Fruit fly (Drosophila melanogaster) whole organism, adult: ENCODE data around the gene Wbp2.

Experiments
- CG11617 ChIP-seq: fragments of 200-800 bp; sonication (Bioruptor generic); optimal IDR thresholded peaks from 2 replicates; lab custom pipeline; 2017; ENCODE audit warnings: mild to moderate bottlenecking, missing biosample characterization, missing genetic modification reagents, missing genetic modification characterization
- CG12768 ChIP-seq: fragments of 200-800 bp; sonication (Bioruptor generic); optimal IDR thresholded peaks from 2 replicates; lab custom pipeline; 2017; ENCODE audit warnings: missing biosample characterization, missing genetic modification characterization, mild to moderate bottlenecking, moderate library complexity, missing genetic modification reagents
- CG14711 ChIP-seq: fragments of 200-800 bp; sonication (Bioruptor generic); optimal IDR thresholded peaks from 2 replicates; lab custom pipeline; 2018; ENCODE audit warnings: missing biosample characterization, mild to moderate bottlenecking, missing genetic modification characterization, moderate library complexity
- CG1620 ChIP-seq: fragments of 200-800 bp; sonication (Bioruptor generic); optimal IDR thresholded peaks from 2 replicates; lab custom pipeline; 2016; ENCODE audit warnings: missing biosample characterization, missing genetic modification characterization
- CG33017 ChIP-seq: fragments of 200-800 bp; sonication (Bioruptor generic); optimal IDR thresholded peaks from 2 replicates; lab custom pipeline; 2018; ENCODE audit warnings: missing biosample characterization, mild to moderate bottlenecking, missing genetic modification characterization, moderate library complexity
- CG5204 ChIP-seq: fragments of 200-800 bp; sonication (Bioruptor generic); optimal IDR thresholded peaks from 2 replicates; lab custom pipeline; 2016; ENCODE audit warnings: missing biosample characterization, missing genetic modification characterization
- CG7045 ChIP-seq: fragments of 200-800 bp; sonication (Bioruptor generic); optimal IDR thresholded peaks from 2 replicates; lab custom pipeline; 2017; ENCODE audit warnings: missing biosample characterization, mild to moderate bottlenecking, missing genetic modification characterization
- CG7101 ChIP-seq: fragments of 200-800 bp; sonication (Bioruptor generic); optimal IDR thresholded peaks from 2 replicates; lab custom pipeline; 2018; ENCODE audit warnings: missing biosample characterization, mild to moderate bottlenecking, missing genetic modification characterization, moderate library complexity
- Clk ChIP-seq: fragments of 200-800 bp; sonication (Bioruptor generic); optimal IDR thresholded peaks from 2 replicates; lab custom pipeline; 2017; ENCODE audit warnings: missing biosample characterization, missing genetic modification characterization
- Crg-1 ChIP-seq: fragments of 200-800 bp; sonication (Bioruptor generic); optimal IDR thresholded peaks from 2 replicates; lab custom pipeline; 2016; ENCODE audit warnings: missing biosample characterization, missing genetic modification characterization
- Hr96 ChIP-seq: fragments of 200-800 bp; sonication (Bioruptor generic); optimal IDR thresholded peaks from 2 replicates; lab custom pipeline; 2016; ENCODE audit warnings: missing biosample characterization, missing genetic modification characterization
- Mnt ChIP-seq: fragments of 200-800 bp; sonication (Bioruptor generic); optimal IDR thresholded peaks from 2 replicates; lab custom pipeline; 2016; ENCODE audit warnings: missing biosample characterization, mild to moderate bottlenecking, missing genetic modification characterization
- bab1 ChIP-seq: fragments of 200-800 bp; sonication (Bioruptor generic); optimal IDR thresholded peaks from 3 replicates; lab custom pipeline; 2019; ENCODE audit warnings: missing biosample characterization, mild to moderate bottlenecking, missing genetic modification characterization, moderate library complexity
- cic ChIP-seq: fragments of 200-800 bp; sonication (Bioruptor generic); optimal IDR thresholded peaks from 2 replicates; lab custom pipeline; 2017; ENCODE audit warnings: missing biosample characterization, mild to moderate bottlenecking, missing genetic modification characterization, moderate library complexity
- cnc ChIP-seq, 2 experiments: fragments of >200 bp; optimal IDR thresholded peaks; 2 replicates each; lab custom pipeline; 2017
- kay ChIP-seq: fragments of 200-800 bp; sonication (Bioruptor generic); peaks from one replicate; lab custom pipeline; 2016; ENCODE audit warnings: missing biosample characterization, missing genetic modification characterization, borderline replicate concordance
- ovo ChIP-seq: fragments of 200-800 bp; sonication (Bioruptor generic); optimal IDR thresholded peaks from 2 replicates; lab custom pipeline; 2016; ENCODE audit warnings: missing biosample characterization, missing genetic modification characterization
- pad ChIP-seq: fragments of 200-800 bp; sonication (Bioruptor generic); optimal IDR thresholded peaks from 3 replicates; lab custom pipeline; 2017; ENCODE audit warnings: missing biosample characterization, missing genetic modification characterization, mild to moderate bottlenecking, moderate library complexity, missing genetic modification reagents
- tj ChIP-seq: fragments of 200-800 bp; sonication (Bioruptor generic); optimal IDR thresholded peaks from 3 replicates; lab custom pipeline; 2017; ENCODE audit warnings: missing biosample characterization, mild to moderate bottlenecking, missing genetic modification characterization, moderate library complexity
- toe ChIP-seq: fragments of 200-800 bp; sonication (Bioruptor generic); optimal IDR thresholded peaks from 2 replicates; lab custom pipeline; 2016; ENCODE audit warnings: missing biosample characterization, missing genetic modification characterization

The Wbp2 gene

DNA sequence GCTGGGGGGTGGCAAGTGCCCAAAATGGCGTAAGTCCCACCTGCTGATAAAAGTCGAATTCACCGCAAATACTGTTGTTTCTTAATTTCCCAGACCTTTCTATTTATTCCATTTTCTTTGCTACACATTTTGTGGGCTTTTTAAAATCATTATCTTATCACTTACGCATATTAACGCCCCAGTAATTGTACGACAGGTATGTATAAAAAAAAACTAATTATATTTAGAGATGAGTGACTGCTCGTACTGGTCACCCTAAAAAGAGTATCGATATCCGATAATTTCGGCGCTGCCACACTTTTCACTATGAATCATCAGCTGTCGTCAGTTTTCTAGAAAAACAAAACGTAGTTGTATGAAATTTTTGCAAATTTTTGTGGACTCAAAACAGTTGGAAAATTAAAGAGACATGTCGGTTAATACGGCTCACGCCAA is at the start of gene Wbp2, which contains the start of gene CG10948:
Wbp2 (plus strand) TSS at position 299 of the 435 bp plus-strand sequence.
CG10948 (minus strand) TSS at position 251 of the 435 bp plus-strand sequence.
- peak; percentile 71 for TF ChIP-seq CG11617
- peak; percentile 17 for TF ChIP-seq CG33017 (tag; lab: Kevin White, UChicago)
- no peak for TF ChIP-seq CG7045
- no peak for TF ChIP-seq cnc (optimal IDR thresholded peaks at IDR 0.05; lab: Kevin White, UChicago)
- TF ChIP-seq Crg-1: no peak
- TF ChIP-seq CG12768: peak; percentile 4
- TF ChIP-seq Hr96 (GFP tag; lab: Kevin White, UChicago): no peak
- peak; percentile 52 for TF ChIP-seq bab1
- TF ChIP-seq CG14711: no peak
- no peak for TF ChIP-seq ovo (GFP tag; lab: Kevin White, UChicago)
- TF ChIP-seq cic (GFP tag; lab: Kevin White, UChicago): peak; percentile 87
- peak; percentile 100 for TF ChIP-seq kay (GFP tag; lab: Kevin White, UChicago)
- TF ChIP-seq toe: no peak
- TF ChIP-seq CG5204 (GFP tag; lab: Kevin White, UChicago): no peak
- peak; percentile 55 for TF ChIP-seq tj (GFP tag; lab: Kevin White, UChicago)
- TF ChIP-seq Mnt (GFP tag; lab: Kevin White, UChicago): peak; percentile 30
- TF ChIP-seq CG1620 (GFP tag; lab: Kevin White, UChicago): no peak
- peak; percentile 34 for TF ChIP-seq CG7101 (tag; lab: Kevin White, UChicago)
- TF ChIP-seq pad (GFP tag; lab: Kevin White, UChicago): peak; percentile 12
- no peak for TF ChIP-seq Clk (GFP tag; lab: Kevin White, UChicago)

DNA sequence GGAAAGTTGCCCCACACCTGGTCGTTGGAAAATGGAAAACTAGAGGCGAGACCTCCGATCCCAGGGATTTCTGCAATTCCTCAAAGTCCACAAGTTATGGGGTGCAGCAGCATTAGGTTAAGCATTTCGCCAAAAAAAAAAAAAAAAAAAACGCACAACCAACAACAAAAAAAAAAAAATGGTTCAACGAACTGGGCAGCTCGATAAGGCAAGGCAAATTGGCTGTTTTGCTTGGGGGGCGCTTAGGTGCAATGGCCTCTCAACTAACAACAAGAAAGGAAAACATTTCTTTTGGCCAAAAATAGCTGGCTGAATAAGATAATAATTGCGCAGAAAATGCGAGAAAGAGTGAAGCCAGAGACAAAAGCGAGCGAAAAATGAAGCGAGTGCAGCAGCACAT is 49.8 kb upstream of the Wbp2 start:
- TF ChIP-seq CG5204 (GFP tag; lab: Kevin White, UChicago) (no peak), cic (GFP tag; lab: Kevin White, UChicago) (no peak), Hr96 (GFP tag; lab: Kevin White, UChicago) (no peak), toe (no peak), CG14711 (no peak), ovo (GFP tag; lab: Kevin White, UChicago) (no peak), Crg-1 (no peak), Clk (GFP tag; lab: Kevin White, UChicago) (no peak), CG1620 (GFP tag; lab: Kevin White, UChicago) (no peak), tj (GFP tag; lab: Kevin White, UChicago) (no peak), Mnt (GFP tag; lab: Kevin White, UChicago) (no peak)

DNA sequence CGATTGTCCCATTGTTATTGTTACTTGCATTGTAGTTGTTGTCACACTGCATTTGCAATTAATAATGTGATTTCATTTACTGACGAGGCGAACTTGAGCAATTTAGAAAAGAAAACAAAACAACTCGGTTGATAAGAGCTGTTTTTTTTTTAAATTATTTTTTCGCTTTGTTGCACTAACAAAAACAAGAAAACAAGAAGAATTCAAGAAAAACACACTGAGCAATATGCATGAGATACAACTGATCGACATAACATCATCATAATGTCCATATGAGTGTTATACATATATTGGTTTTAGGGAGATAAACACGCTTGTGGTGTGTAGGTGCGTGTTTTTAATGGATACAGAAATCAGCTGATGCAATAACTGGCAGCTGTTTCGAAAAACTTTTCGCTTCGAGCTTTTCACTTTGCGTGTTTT is 47.5 kb upstream of the Wbp2 start:
- TF ChIP-seq CG14711: peak; percentile 35
- peak; percentile 86 for TF ChIP-seq cic (GFP tag; lab: Kevin White, UChicago)
- TF ChIP-seq CG7045: peak; percentile 23
- peak; percentile 88 for TF ChIP-seq kay (GFP tag; lab: Kevin White, UChicago)
- TF ChIP-seq CG5204 (GFP tag; lab: Kevin White, UChicago): no peak
- TF ChIP-seq cnc (optimal IDR thresholded peaks at IDR 0.05; lab: Kevin White, UChicago): no peak
- peak; percentile 86 for TF ChIP-seq CG12768
- TF ChIP-seq CG33017 (tag; lab: Kevin White, UChicago): peak; percentile 52
- TF ChIP-seq CG7101 (tag; lab: Kevin White, UChicago): no peak
- no peak for TF ChIP-seq bab1
- no peak for TF ChIP-seq CG1620 (GFP tag; lab: Kevin White, UChicago)
- peak; percentile 46 for TF ChIP-seq tj (GFP tag; lab: Kevin White, UChicago)
- peak; percentile 18 for TF ChIP-seq Crg-1
- no peak for TF ChIP-seq Hr96 (GFP tag; lab: Kevin White, UChicago)
- peak; percentile 28 for TF ChIP-seq toe
- TF ChIP-seq ovo (GFP tag; lab: Kevin White, UChicago): no peak
- no peak for TF ChIP-seq Clk (GFP tag; lab: Kevin White, UChicago)
- peak; percentile 23 for TF ChIP-seq CG11617
- TF ChIP-seq pad (GFP tag; lab: Kevin White, UChicago): no peak
- no peak for TF ChIP-seq Mnt (GFP tag; lab: Kevin White, UChicago)

DNA sequence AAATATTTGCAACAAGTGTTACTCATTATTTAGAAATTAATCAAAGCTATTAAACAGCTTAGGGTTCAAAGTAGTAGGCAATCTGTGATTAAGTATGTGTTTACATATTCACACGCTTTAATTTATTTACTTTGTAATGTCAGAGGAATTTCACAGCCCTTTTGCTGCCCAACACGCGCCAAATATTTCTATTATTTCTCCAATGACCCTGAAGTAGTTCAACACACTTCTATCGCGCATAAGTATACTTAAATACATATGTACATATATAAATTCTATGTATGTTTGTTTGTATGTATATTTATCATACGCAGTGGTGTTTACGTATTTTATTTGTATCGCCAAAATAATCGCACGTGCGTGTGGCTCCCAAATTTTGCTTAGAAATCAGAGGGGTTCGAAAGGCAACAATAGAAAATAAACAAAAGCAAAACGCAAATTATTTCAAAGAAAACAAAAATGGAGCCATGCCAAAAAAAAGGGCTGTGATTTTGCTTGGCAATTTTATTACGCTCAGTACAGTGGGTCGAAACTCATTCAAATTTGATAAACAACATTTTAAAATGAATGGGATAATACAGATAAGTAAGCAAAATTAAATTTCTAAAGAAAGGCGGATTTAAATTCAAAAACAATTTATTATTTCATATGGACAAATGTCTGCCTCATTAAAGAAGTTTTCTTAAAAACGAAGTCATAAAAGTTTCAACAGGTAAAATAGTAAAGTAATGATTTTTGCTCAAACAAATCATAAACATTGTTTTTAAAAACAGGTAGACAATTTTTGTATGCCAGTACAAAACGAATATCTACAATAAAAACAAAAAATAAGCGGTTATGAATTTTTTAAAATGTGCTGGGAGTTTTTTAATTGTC is 46.6 kb upstream of the Wbp2 start:
- TF ChIP-seq CG5204 (GFP tag; lab: Kevin White, UChicago): no peak
- peak; percentile 21 for TF ChIP-seq CG7045
- no peak for TF ChIP-seq cnc (optimal IDR thresholded peaks at IDR 0.05; lab: Kevin White, UChicago)
- TF ChIP-seq Mnt (GFP tag; lab: Kevin White, UChicago): no peak
- TF ChIP-seq pad (GFP tag; lab: Kevin White, UChicago): no peak
- TF ChIP-seq toe: no peak
- TF ChIP-seq CG14711: peak; percentile 18
- no peak for TF ChIP-seq CG33017 (tag; lab: Kevin White, UChicago)
- no peak for TF ChIP-seq CG11617
- TF ChIP-seq kay (GFP tag; lab: Kevin White, UChicago): peak; percentile 64
- TF ChIP-seq Hr96 (GFP tag; lab: Kevin White, UChicago): no peak
- TF ChIP-seq bab1: no peak
- TF ChIP-seq cic (GFP tag; lab: Kevin White, UChicago): no peak
- TF ChIP-seq ovo (GFP tag; lab: Kevin White, UChicago): no peak
- peak; percentile 8 for TF ChIP-seq tj (GFP tag; lab: Kevin White, UChicago)
- TF ChIP-seq Clk (GFP tag; lab: Kevin White, UChicago): no peak
- TF ChIP-seq CG12768: no peak
- no peak for TF ChIP-seq CG1620 (GFP tag; lab: Kevin White, UChicago)

DNA sequence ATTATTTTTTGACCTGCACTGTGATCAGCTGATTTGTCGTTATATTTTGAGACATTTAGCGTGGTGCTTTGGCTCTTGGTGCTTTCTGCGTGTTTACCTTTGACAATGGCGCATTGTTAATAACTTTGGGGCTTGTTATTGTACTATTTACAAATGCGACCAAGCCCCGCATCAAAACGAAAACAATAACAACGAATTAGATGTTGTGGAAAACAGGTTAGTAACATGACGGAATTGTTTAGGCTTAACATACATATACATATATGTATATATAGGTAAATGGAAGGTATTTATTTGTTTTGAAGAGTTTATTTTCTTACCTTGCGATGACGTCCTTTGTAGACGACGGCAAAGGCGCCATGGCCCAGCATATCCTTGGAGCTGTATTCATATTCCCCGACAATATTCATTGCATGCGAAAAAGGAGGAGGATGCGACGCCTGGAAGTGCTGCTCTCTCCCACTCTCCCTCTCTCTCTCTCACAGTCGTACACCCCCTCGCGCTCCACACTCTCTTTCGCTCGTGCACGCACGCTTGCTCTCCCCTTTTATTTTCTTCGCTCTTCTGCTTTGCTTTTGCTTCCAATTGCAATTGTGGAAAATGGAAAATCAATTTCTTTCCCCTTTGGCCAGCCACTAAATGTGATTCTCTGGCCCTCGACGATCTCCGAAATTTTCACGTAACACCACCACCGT is 45.8 kb upstream of the Wbp2 start:
- TF ChIP-seq CG11617 (no peak), Clk (GFP tag; lab: Kevin White, UChicago) (peak; percentile 11)
